Worm (Caenorhabditis elegans): ENCODE data around the gene M03F4.6.

The M03F4.6 gene

DNA sequence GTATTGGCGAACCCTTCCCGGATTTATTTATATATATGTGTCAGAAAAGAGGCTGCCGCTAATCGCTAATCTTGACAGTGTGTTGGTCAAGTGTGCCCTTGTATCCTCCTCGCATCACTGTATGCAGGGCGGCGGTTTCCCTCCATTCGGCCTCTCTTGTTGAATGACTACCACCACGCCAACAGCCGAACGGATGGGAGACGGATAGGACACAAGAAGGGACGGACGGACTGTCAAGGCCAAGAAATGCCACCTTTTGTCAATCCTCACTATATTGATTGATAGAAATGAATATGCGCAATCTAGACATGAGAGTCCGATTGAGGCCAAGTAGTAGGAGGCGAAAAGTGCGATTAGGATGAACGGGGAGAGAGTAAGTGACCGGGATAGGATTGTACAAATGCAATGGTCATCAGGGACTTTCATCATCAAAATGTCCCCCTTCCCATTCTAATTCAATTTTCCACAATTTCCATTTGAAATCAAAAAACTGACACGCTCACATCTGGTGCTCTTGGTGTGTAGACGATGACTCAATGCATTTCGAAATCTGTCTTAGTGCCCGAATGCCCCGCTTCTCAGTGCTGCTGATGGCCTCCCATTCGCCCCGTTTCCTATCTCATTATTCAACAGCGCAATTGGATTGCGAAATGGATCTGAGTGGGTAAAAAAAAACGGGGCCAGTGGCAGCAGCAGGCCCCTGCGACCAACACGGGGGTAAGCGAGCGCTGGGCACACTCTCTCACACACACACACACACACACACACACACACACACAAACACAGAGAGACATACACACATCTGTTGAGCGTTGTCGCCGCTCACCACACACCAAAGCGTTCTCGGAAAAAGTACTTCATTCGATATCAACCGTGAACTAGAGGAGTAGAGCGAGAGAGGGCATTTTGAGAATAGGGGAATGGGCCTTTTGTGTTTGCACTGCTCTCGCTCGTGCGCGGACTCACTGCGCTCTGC, 7.2 kb downstream of the M03F4.6 start:
- TF ChIP-seq madf-2 (tag; optimal IDR thresholded peaks at IDR 0.05) (no peak), dmd-4 (tag; optimal IDR thresholded peaks at IDR 0.05; ENCODE audit: borderline replicate concordance) (no peak), pat-9 (tag; optimal IDR thresholded peaks at IDR 0.05) (no peak), unc-42 (tag; optimal IDR thresholded peaks at IDR 0.05) (peak; percentile 80), ztf-16 (tag; optimal IDR thresholded peaks at IDR 0.05) (peak; percentile 37), fkh-6 (tag; optimal IDR thresholded peaks at IDR 0.05) (peak; percentile 1), hlh-30 (tag; optimal IDR thresholded peaks at IDR 0.05; ENCODE audit: insufficient read depth) (no peak), rnt-1 (tag; optimal IDR thresholded peaks at IDR 0.05) (no peak), ceh-34 (tag; optimal IDR thresholded peaks at IDR 0.05) (peak; percentile 74), ceh-24 (tag; optimal IDR thresholded peaks at IDR 0.05) (no peak), lim-6 (tag; optimal IDR thresholded peaks at IDR 0.05) (no peak), hlh-6 (tag; optimal IDR thresholded peaks at IDR 0.05) (no peak), pha-2 (tag; optimal IDR thresholded peaks at IDR 0.05) (peak; percentile 75), unc-86 (tag; optimal IDR thresholded peaks at IDR 0.05) (no peak), ceh-22 (tag; optimal IDR thresholded peaks at IDR 0.05) (peak; percentile 40), ceh-9 (tag; optimal IDR thresholded peaks at IDR 0.05) (no peak), elt-2 (tag; optimal IDR thresholded peaks at IDR 0.05) (peak; percentile 24), nfya-1 (tag; optimal IDR thresholded peaks at IDR 0.05) (peak; percentile 49), ceh-18 (tag; optimal IDR thresholded peaks at IDR 0.05) (peak; percentile 62), K09A11.1 (tag; optimal IDR thresholded peaks at IDR 0.05; ENCODE audit: insufficient read depth) (no peak), pros-1 (tag; optimal IDR thresholded peaks at IDR 0.05) (peak; percentile 12), ceh-14 (tag; optimal IDR thresholded peaks at IDR 0.05) (peak; percentile 23), Y22D7AL.16 (tag; optimal IDR thresholded peaks at IDR 0.05) (no peak), K02D7.2 (tag; optimal IDR thresholded peaks at IDR 0.05) (no peak), gmeb-2 (tag; optimal IDR thresholded peaks at IDR 0.05) (no peak), ceh-6 (GFP tag; optimal IDR thresholded peaks at IDR 0.05) (no peak), ref-2 (tag; optimal IDR thresholded peaks at IDR 0.05) (no peak), hlh-15 (tag; optimal IDR thresholded peaks at IDR 0.05) (no peak), pag-3 (tag; optimal IDR thresholded peaks at IDR 0.05; ENCODE audit: borderline replicate concordance) (no peak), pqm-1 (tag; optimal IDR thresholded peaks at IDR 0.05) (no peak), ama-1 (optimal IDR thresholded peaks at IDR 0.05) (no peak), zip-5 (tag; optimal IDR thresholded peaks at IDR 0.05) (peak; percentile 8), che-1 (tag; optimal IDR thresholded peaks at IDR 0.05) (no peak), unc-3 (GFP tag; conservative IDR thresholded peaks at IDR 0.05) (no peak), unc-3 (tag; optimal IDR thresholded peaks at IDR 0.05) (no peak), tbx-2 (tag; optimal IDR thresholded peaks at IDR 0.05) (peak; percentile 59), unc-55 (GFP tag; optimal IDR thresholded peaks at IDR 0.05) (peak; percentile 14), ttx-3 (tag; optimal IDR thresholded peaks at IDR 0.05) (no peak), npax-4 (tag; optimal IDR thresholded peaks at IDR 0.05) (no peak), lin-11 (tag; optimal IDR thresholded peaks at IDR 0.05) (peak; percentile 36), pax-1 (tag; optimal IDR thresholded peaks at IDR 0.05) (peak; percentile 65), ceh-31 (tag; optimal IDR thresholded peaks at IDR 0.05) (peak; percentile 18), nhr-11 (tag; optimal IDR thresholded peaks at IDR 0.05) (no peak)
